Fruit fly (Drosophila melanogaster): ENCODE measurements around the gene CG44013.

Gene CG44013

dm6 chr3R:15509817-15510216, at the start of gene CG44013:
Gene CG44013, minus strand, starts transcription at chr3R:15509917.
- TF ChIP-seq CG7368 (GFP tag; optimal IDR thresholded peaks at IDR 0.05), result no peak
- TF ChIP-seq Ets21C (GFP tag; optimal IDR thresholded peaks at IDR 0.05), result no peak
- no peak for TF ChIP-seq CG6163 (GFP tag; IDR thresholded peaks at IDR 0.05)
- no peak for TF ChIP-seq Gug (GFP tag; IDR thresholded peaks at IDR 0.05)
- TF ChIP-seq svp (GFP tag), result peak; percentile 16
- TF ChIP-seq Eip78C (GFP tag), result peak; percentile 16
- no peak for TF ChIP-seq CG3032 (tag; optimal IDR thresholded peaks at IDR 0.05)
- TF ChIP-seq CG8119 (GFP tag; IDR thresholded peaks at IDR 0.05), result no peak
- no peak for TF ChIP-seq CG8632 (GFP tag; optimal IDR thresholded peaks at IDR 0.05)
- no peak for TF ChIP-seq esn (GFP tag; optimal IDR thresholded peaks at IDR 0.05)

dm6 chr3R:15557308-15557707, 47.6 kb upstream of the CG44013 start:
- TF ChIP-seq svp (GFP tag), result peak; percentile 28
- TF ChIP-seq Sox14 (GFP tag; optimal IDR thresholded peaks at IDR 0.05), result no peak
- TF ChIP-seq Eip78C (GFP tag), result peak; percentile 46
- TF ChIP-seq ss (GFP tag; optimal IDR thresholded peaks at IDR 0.05), result peak in 1 of 2 experiments; percentile 93

dm6 chr3R:15556524-15556923, 46.8 kb upstream of the CG44013 start:
- peak; percentile 74 for TF ChIP-seq CG3919 (GFP tag; optimal IDR thresholded peaks at IDR 0.05)
- TF ChIP-seq CG6792 (GFP tag; optimal IDR thresholded peaks at IDR 0.05), result peak; percentile 55
- peak; percentile 45 for TF ChIP-seq Sox15 (GFP tag; optimal IDR thresholded peaks at IDR 0.05)
- TF ChIP-seq CG8632 (GFP tag; optimal IDR thresholded peaks at IDR 0.05), result peak; percentile 57
- TF ChIP-seq CG8319 (GFP tag; optimal IDR thresholded peaks at IDR 0.05), result peak; percentile 34
- peak; percentile 67 for TF ChIP-seq pdm3 (GFP tag; optimal IDR thresholded peaks at IDR 0.05)
- TF ChIP-seq CG11762 (GFP tag; optimal IDR thresholded peaks at IDR 0.05; ENCODE audit: insufficient read depth), result peak; percentile 62
- TF ChIP-seq CG11902 (GFP tag; optimal IDR thresholded peaks at IDR 0.05), result peak; percentile 45
- TF ChIP-seq CG4318 (GFP tag; optimal IDR thresholded peaks at IDR 0.05), result no peak
- TF ChIP-seq net (GFP tag; optimal IDR thresholded peaks at IDR 0.05), result peak; percentile 45
- peak; percentile 8 for TF ChIP-seq Hr39 (GFP tag; optimal IDR thresholded peaks at IDR 0.05)
- peak; percentile 52 for TF ChIP-seq CG7368 (GFP tag; optimal IDR thresholded peaks at IDR 0.05)
- TF ChIP-seq Hr38 (GFP tag; optimal IDR thresholded peaks at IDR 0.05), result no peak
- peak; percentile 18 for TF ChIP-seq cyc (GFP tag; optimal IDR thresholded peaks at IDR 0.05)
- no peak for TF ChIP-seq fkh (GFP tag; optimal IDR thresholded peaks at IDR 0.05)
- peak; percentile 81 for TF ChIP-seq Ets96B (tag; optimal IDR thresholded peaks at IDR 0.05)
- peak; percentile 35; the same call in 1 of the 3 replicates for TF ChIP-seq eg (GFP tag; IDR thresholded peaks at IDR 0.05)
- peak; percentile 52 for TF ChIP-seq topi (GFP tag; optimal IDR thresholded peaks at IDR 0.05)
- TF ChIP-seq fd59A (GFP tag; optimal IDR thresholded peaks at IDR 0.05), result peak; percentile 83
- peak; percentile 58 for TF ChIP-seq Eip75B (GFP tag; optimal IDR thresholded peaks at IDR 0.05)
- TF ChIP-seq Smox (GFP tag; optimal IDR thresholded peaks at IDR 0.05), result peak; percentile 35
- peak; percentile 61 for TF ChIP-seq Sox14 (GFP tag; optimal IDR thresholded peaks at IDR 0.05)
- peak; percentile 62 for TF ChIP-seq Hr4 (GFP tag; optimal IDR thresholded peaks at IDR 0.05)
- TF ChIP-seq Sox102F (GFP tag; optimal IDR thresholded peaks at IDR 0.05), result peak; percentile 11
- TF ChIP-seq Lpt (GFP tag; optimal IDR thresholded peaks at IDR 0.05), result no peak
- TF ChIP-seq CG15336 (GFP tag; IDR thresholded peaks at IDR 0.05), result 0 out of 2 replicates have a peak, but pooled peaks have one; percentile 25
- TF ChIP-seq Eip78C (GFP tag), result peak; percentile 94
- peak; percentile 52 to 59 for TF ChIP-seq salr (GFP tag; optimal IDR thresholded peaks at IDR 0.05)
- peak; percentile 34; the same call in 1 of the 3 replicates for TF ChIP-seq CG6163 (GFP tag; IDR thresholded peaks at IDR 0.05)
- TF ChIP-seq achi (GFP tag; optimal IDR thresholded peaks at IDR 0.05), result peak; percentile 63
- TF ChIP-seq CG10669 (GFP tag; optimal IDR thresholded peaks at IDR 0.05), result peak; percentile 84
- TF ChIP-seq CG11294 (GFP tag; IDR thresholded peaks at IDR 0.05), result no peak
- TF ChIP-seq Ets21C (GFP tag; optimal IDR thresholded peaks at IDR 0.05), result no peak
- TF ChIP-seq ss (GFP tag; optimal IDR thresholded peaks at IDR 0.05), result peak; percentile 67 to 85
- TF ChIP-seq esn (GFP tag; optimal IDR thresholded peaks at IDR 0.05), result peak; percentile 46
- peak; percentile 57 for TF ChIP-seq CG34406 (GFP tag; optimal IDR thresholded peaks at IDR 0.05)
- TF ChIP-seq CG31627 (GFP tag; optimal IDR thresholded peaks at IDR 0.05), result peak; percentile 2
- TF ChIP-seq Blimp-1 (GFP tag; optimal IDR thresholded peaks at IDR 0.05), result no peak
- TF ChIP-seq OdsH (GFP tag; optimal IDR thresholded peaks at IDR 0.05), result peak; percentile 69
- TF ChIP-seq CG6854 (GFP tag; optimal IDR thresholded peaks at IDR 0.05), result no peak
- TF ChIP-seq svp (GFP tag), result peak; percentile 79
- TF ChIP-seq lz (GFP tag; optimal IDR thresholded peaks at IDR 0.05), result peak; percentile 30
- TF ChIP-seq CG6276 (GFP tag; optimal IDR thresholded peaks at IDR 0.05), result peak; percentile 19
- TF ChIP-seq CG1621 (tag; optimal IDR thresholded peaks at IDR 0.05), result peak; percentile 72
